Fruit fly (Drosophila melanogaster) whole organism, prepupa: Measurements from ENCODE around the gene slow.
A peak's percentile ranks its signal among the peaks of the same experiment; 100 is the strongest.

Experiments
- Blimp-1 ChIP-seq: fragments of 200-800 bp; sonication (Bioruptor generic); optimal IDR thresholded peaks from 3 replicates; lab custom pipeline; 2017; ENCODE audit warnings: missing biosample characterization, missing genetic modification characterization, mild to moderate bottlenecking, moderate library complexity, missing genetic modification reagents
- CG10631 ChIP-seq: fragments of 200-800 bp; sonication (Bioruptor generic); optimal IDR thresholded peaks from 2 replicates; lab custom pipeline; 2016; ENCODE audit warnings: missing biosample characterization, missing genetic modification characterization
- CG10669 ChIP-seq: fragments of 200-800 bp; sonication (Bioruptor generic); optimal IDR thresholded peaks from 3 replicates; lab custom pipeline; 2018; ENCODE audit warnings: missing biosample characterization, mild to moderate bottlenecking, missing genetic modification characterization, moderate library complexity
- CG11294 ChIP-seq: fragments of 200-800 bp; sonication (Bioruptor generic); IDR thresholded peaks from 2 replicates; pipeline ENCODE4 v1.3.6; 2022; ENCODE audit warnings: missing biosample characterization, missing genetic modification characterization
- CG11762 ChIP-seq: fragments of 200-800 bp; sonication (Bioruptor generic); optimal IDR thresholded peaks from 3 replicates; lab custom pipeline; 2016; ENCODE audit warnings: missing biosample characterization, missing genetic modification characterization; ENCODE audit not compliant: insufficient read depth
- CG11902 ChIP-seq: fragments of 200-800 bp; sonication (Bioruptor generic); optimal IDR thresholded peaks from 3 replicates; lab custom pipeline; 2016; ENCODE audit warnings: missing biosample characterization, missing genetic modification characterization
- CG15336 ChIP-seq: fragments of 200-800 bp; sonication (Bioruptor generic); IDR thresholded peaks from 2 replicates; pipeline ENCODE4 v1.3.6; 2022; ENCODE audit warnings: missing biosample characterization, missing genetic modification characterization
- CG1621 ChIP-seq: fragments of 200-800 bp; sonication (Bioruptor generic); optimal IDR thresholded peaks from 3 replicates; lab custom pipeline; 2018; ENCODE audit warnings: missing biosample characterization, mild to moderate bottlenecking, missing genetic modification characterization
- CG16779 ChIP-seq: fragments of 200-800 bp; sonication (Bioruptor generic); optimal IDR thresholded peaks from 3 replicates; lab custom pipeline; 2017; ENCODE audit warnings: missing biosample characterization, mild to moderate bottlenecking, missing genetic modification characterization
- CG3032 ChIP-seq: fragments of 200-800 bp; optimal IDR thresholded peaks from 2 replicates; lab custom pipeline; 2019; ENCODE audit warnings: missing biosample characterization, mild to moderate bottlenecking, missing genetic modification characterization, moderate library complexity
- CG32006 ChIP-seq: fragments of 200-800 bp; sonication (Bioruptor generic); optimal IDR thresholded peaks from 3 replicates; lab custom pipeline; 2017; ENCODE audit warnings: missing biosample characterization, mild to moderate bottlenecking, missing genetic modification characterization
- CG34406 ChIP-seq: fragments of 200-800 bp; sonication (Bioruptor generic); optimal IDR thresholded peaks from 3 replicates; lab custom pipeline; 2016; ENCODE audit warnings: missing biosample characterization, missing genetic modification characterization
- CG3919 ChIP-seq: fragments of 200-800 bp; sonication (Bioruptor generic); optimal IDR thresholded peaks from 3 replicates; lab custom pipeline; 2016; ENCODE audit warnings: missing biosample characterization, missing genetic modification characterization
- CG4318 ChIP-seq: fragments of 200-800 bp; sonication (Bioruptor generic); optimal IDR thresholded peaks from 3 replicates; lab custom pipeline; 2017; ENCODE audit warnings: missing biosample characterization, mild to moderate bottlenecking, missing genetic modification characterization
- CG6163 ChIP-seq: fragments of 200-800 bp; sonication (Bioruptor generic); IDR thresholded peaks from 3 replicates; pipeline ENCODE4 v1.3.6; 2022; ENCODE audit warnings: missing biosample characterization, missing genetic modification characterization
- CG6854 ChIP-seq: fragments of 200-800 bp; sonication (Bioruptor generic); optimal IDR thresholded peaks from 2 replicates; lab custom pipeline; 2017; ENCODE audit warnings: missing biosample characterization, mild to moderate bottlenecking, missing genetic modification characterization
- CG7368 ChIP-seq: fragments of 200-800 bp; sonication (Bioruptor generic); optimal IDR thresholded peaks from 3 replicates; lab custom pipeline; 2016; ENCODE audit warnings: missing biosample characterization, missing genetic modification characterization
- CG8119 ChIP-seq: fragments of 200-800 bp; sonication (Bioruptor generic); IDR thresholded peaks from 3 replicates; pipeline ENCODE4 v1.3.6; 2022; ENCODE audit warnings: missing biosample characterization, missing genetic modification characterization
- CG9139 ChIP-seq: fragments of 200-800 bp; sonication (Bioruptor generic); optimal IDR thresholded peaks from 3 replicates; lab custom pipeline; 2017; ENCODE audit warnings: missing biosample characterization, mild to moderate bottlenecking, missing genetic modification characterization
- Eip75B ChIP-seq: fragments of 200-800 bp; sonication (Bioruptor generic); optimal IDR thresholded peaks from 3 replicates; lab custom pipeline; 2016; ENCODE audit warnings: missing biosample characterization, missing genetic modification characterization
- Eip78C ChIP-seq: fragments of 200-800 bp; sonication (Bioruptor generic); peaks from one replicate; lab custom pipeline; 2016; ENCODE audit warnings: missing biosample characterization, missing genetic modification characterization
- Eip93F ChIP-seq: fragments of 200-800 bp; sonication (Bioruptor generic); optimal IDR thresholded peaks from 2 replicates; lab custom pipeline; 2016; ENCODE audit warnings: missing biosample characterization, mild to moderate bottlenecking, missing genetic modification characterization
- Ets21C ChIP-seq: fragments of 200-800 bp; sonication (Bioruptor generic); optimal IDR thresholded peaks from 3 replicates; lab custom pipeline; 2016; ENCODE audit warnings: missing biosample characterization, missing genetic modification characterization
- Gug ChIP-seq: fragments of 200-800 bp; sonication (Bioruptor generic); IDR thresholded peaks from 2 replicates; pipeline ENCODE4 v1.3.6; 2022; ENCODE audit warnings: missing biosample characterization, missing genetic modification characterization
- Hr38 ChIP-seq: sonication (Bioruptor generic); optimal IDR thresholded peaks from 2 replicates; lab custom pipeline; 2016; ENCODE audit warnings: missing biosample characterization, missing genetic modification characterization
- Hr39 ChIP-seq: fragments of 200-800 bp; sonication (Bioruptor generic); optimal IDR thresholded peaks from 2 replicates; lab custom pipeline; 2016; ENCODE audit warnings: missing biosample characterization, missing genetic modification characterization
- Hr4 ChIP-seq: fragments of 200-800 bp; sonication (Bioruptor generic); optimal IDR thresholded peaks from 3 replicates; lab custom pipeline; 2016; ENCODE audit warnings: missing biosample characterization, missing genetic modification characterization
- Lpt ChIP-seq: fragments of 200-800 bp; sonication (Bioruptor generic); optimal IDR thresholded peaks from 3 replicates; lab custom pipeline; 2016; ENCODE audit warnings: missing biosample characterization, missing genetic modification characterization
- Met ChIP-seq: fragments of 200-800 bp; sonication (Bioruptor generic); optimal IDR thresholded peaks from 3 replicates; lab custom pipeline; 2016; ENCODE audit warnings: missing biosample characterization, missing genetic modification characterization
- OdsH ChIP-seq: fragments of 200-800 bp; sonication (Bioruptor generic); optimal IDR thresholded peaks from 3 replicates; lab custom pipeline; 2016; ENCODE audit warnings: missing biosample characterization, missing genetic modification characterization
- Smox ChIP-seq: fragments of 200-800 bp; sonication (Bioruptor generic); optimal IDR thresholded peaks from 3 replicates; lab custom pipeline; 2016; ENCODE audit warnings: missing biosample characterization, missing genetic modification characterization
- Sox102F ChIP-seq: fragments of 200-800 bp; sonication (Bioruptor generic); optimal IDR thresholded peaks from 2 replicates; lab custom pipeline; 2016; ENCODE audit warnings: missing biosample characterization, mild to moderate bottlenecking, missing genetic modification characterization
- Sox14 ChIP-seq: fragments of 200-800 bp; sonication (Bioruptor generic); optimal IDR thresholded peaks from 3 replicates; lab custom pipeline; 2016; ENCODE audit warnings: missing biosample characterization, missing genetic modification characterization
- Sox15 ChIP-seq: fragments of 200-800 bp; sonication (Bioruptor generic); optimal IDR thresholded peaks from 3 replicates; lab custom pipeline; 2016; ENCODE audit warnings: missing biosample characterization, missing genetic modification characterization
- achi ChIP-seq: fragments of 200-800 bp; sonication (Bioruptor generic); optimal IDR thresholded peaks from 3 replicates; lab custom pipeline; 2016; ENCODE audit warnings: missing biosample characterization, missing genetic modification characterization
- cyc ChIP-seq: fragments of 200-800 bp; sonication (Bioruptor generic); optimal IDR thresholded peaks from 3 replicates; lab custom pipeline; 2016; ENCODE audit warnings: missing biosample characterization, missing genetic modification characterization
- dac ChIP-seq: fragments of 200-800 bp; sonication (Bioruptor generic); optimal IDR thresholded peaks from 2 replicates; lab custom pipeline; 2017; ENCODE audit warnings: missing biosample characterization, mild to moderate bottlenecking, missing genetic modification characterization
- dsx ChIP-seq: fragments of 200-800 bp; optimal IDR thresholded peaks from 3 replicates; lab custom pipeline; 2019; ENCODE audit warnings: missing biosample characterization, mild to moderate bottlenecking, missing genetic modification characterization, moderate library complexity; ENCODE audit not compliant: poor library complexity, severe bottlenecking
- eg ChIP-seq: fragments of 200-800 bp; sonication (Bioruptor generic); IDR thresholded peaks from 3 replicates; pipeline ENCODE4 v1.3.6; 2022; ENCODE audit warnings: missing biosample characterization, missing genetic modification characterization
- esn ChIP-seq: fragments of 200-800 bp; sonication (Bioruptor generic); optimal IDR thresholded peaks from 2 replicates; lab custom pipeline; 2016; ENCODE audit warnings: missing biosample characterization, mild to moderate bottlenecking, missing genetic modification characterization, moderate library complexity
- fd59A ChIP-seq: fragments of 200-800 bp; sonication (Bioruptor generic); optimal IDR thresholded peaks from 2 replicates; lab custom pipeline; 2017; ENCODE audit warnings: missing biosample characterization, mild to moderate bottlenecking, missing genetic modification characterization, missing genetic modification reagents
- fd85E ChIP-seq: fragments of 200-800 bp; sonication (Bioruptor generic); optimal IDR thresholded peaks from 3 replicates; lab custom pipeline; 2016; ENCODE audit warnings: missing biosample characterization, missing genetic modification characterization
- fkh ChIP-seq: fragments of 200-800 bp; sonication (Bioruptor generic); optimal IDR thresholded peaks from 3 replicates; lab custom pipeline; 2017; ENCODE audit warnings: missing biosample characterization, mild to moderate bottlenecking, missing genetic modification characterization, moderate library complexity
- pdm3 ChIP-seq: fragments of 200-800 bp; sonication (Bioruptor generic); optimal IDR thresholded peaks from 3 replicates; lab custom pipeline; 2016; ENCODE audit warnings: missing biosample characterization, missing genetic modification characterization
- salr ChIP-seq, 2 experiments: fragments of 200-800 bp; sonication (Bioruptor generic); optimal IDR thresholded peaks; 3 replicates each; lab custom pipeline; 2016 to 2018; ENCODE audit warnings: missing biosample characterization in 2 of 2, missing genetic modification characterization in 2 of 2, mild to moderate bottlenecking in 1 of 2
- spab ChIP-seq: fragments of 200-800 bp; sonication (Bioruptor generic); optimal IDR thresholded peaks from 2 replicates; lab custom pipeline; 2017; ENCODE audit warnings: missing biosample characterization, mild to moderate bottlenecking, missing genetic modification characterization, missing genetic modification reagents
- ss ChIP-seq, 2 experiments: fragments of 200-800 bp; sonication (Bioruptor generic); optimal IDR thresholded peaks; 2 replicates in 1 of 2; 3 replicates in 1 of 2; lab custom pipeline; 2017 to 2018; ENCODE audit warnings: mild to moderate bottlenecking in 2 of 2, missing biosample characterization in 2 of 2, missing genetic modification characterization in 2 of 2, moderate library complexity in 1 of 2
- svp ChIP-seq: fragments of 200-800 bp; sonication (Bioruptor generic); peaks from one replicate; lab custom pipeline; 2016; ENCODE audit warnings: missing biosample characterization, missing genetic modification characterization
- topi ChIP-seq: fragments of 200-800 bp; sonication (Bioruptor generic); optimal IDR thresholded peaks from 3 replicates; lab custom pipeline; 2016; ENCODE audit warnings: missing biosample characterization, missing genetic modification characterization

slow gene

dm6 chr3L:4377496-4377895, 6.7 kb upstream of the slow start:
- TF ChIP-seq Sox102F (GFP tag; lab: Kevin White, UChicago) (no peak), Hr38 (GFP tag; lab: Kevin White, UChicago) (no peak), Lpt (GFP tag; lab: Kevin White, UChicago) (no peak), OdsH (GFP tag; lab: Kevin White, UChicago) (no peak), CG4318 (no peak), fkh (GFP tag; lab: Kevin White, UChicago) (no peak), topi (GFP tag; lab: Kevin White, UChicago) (no peak), CG32006 (GFP tag; lab: Kevin White, UChicago) (no peak), CG9139 (GFP tag; lab: Kevin White, UChicago) (no peak), CG1621 (tag; lab: Kevin White, UChicago) (no peak), CG10631 (GFP tag; lab: Kevin White, UChicago) (no peak), Eip93F (GFP tag; lab: Kevin White, UChicago) (no peak), ss (GFP tag; optimal IDR thresholded peaks at IDR 0.05; lab: Kevin White, UChicago) (no peak), Hr39 (GFP tag; lab: Kevin White, UChicago) (no peak), CG8119 (no peak), achi (no peak)

DNA sequence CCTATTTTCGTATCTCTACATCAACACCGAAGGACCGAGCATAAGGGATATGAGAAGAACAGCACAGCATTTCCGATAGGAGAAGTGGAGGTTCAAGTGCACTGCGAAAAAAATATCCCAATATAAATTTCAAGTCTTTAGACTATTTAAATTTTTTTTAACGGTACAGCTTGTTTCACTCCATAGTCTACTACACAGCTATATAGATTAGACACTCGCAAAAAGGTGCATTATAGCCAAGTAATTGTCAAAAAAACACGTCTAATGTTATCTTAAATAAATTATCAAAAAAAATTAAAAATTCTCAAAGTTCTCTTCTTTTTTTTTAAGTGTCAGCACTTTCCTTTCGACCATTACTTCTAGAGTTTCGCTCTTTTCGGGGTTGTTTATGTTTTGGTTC, 5.3 kb upstream of the slow start:
- TF ChIP-seq fkh (GFP tag; lab: Kevin White, UChicago), result no peak
- peak; percentile 4 for TF ChIP-seq CG1621 (tag; lab: Kevin White, UChicago)
- no peak for TF ChIP-seq salr (GFP tag; optimal IDR thresholded peaks at IDR 0.05; lab: Kevin White, UChicago)
- TF ChIP-seq cyc (GFP tag; lab: Kevin White, UChicago), result peak; percentile 25
- TF ChIP-seq pdm3, result peak; percentile 44
- TF ChIP-seq CG34406, result peak; percentile 41
- TF ChIP-seq CG11294 (GFP tag; lab: Robert Waterston, UW), result no peak; the same call in 1 of the 2 replicates
- peak; percentile 31 for TF ChIP-seq Sox14 (GFP tag; lab: Kevin White, UChicago)
- no peak for TF ChIP-seq CG6854 (GFP tag; lab: Kevin White, UChicago)
- TF ChIP-seq esn (GFP tag; lab: Kevin White, UChicago), result no peak
- TF ChIP-seq Eip78C, result peak; percentile 89
- TF ChIP-seq Smox (GFP tag; lab: Kevin White, UChicago), result peak; percentile 42
- TF ChIP-seq Sox15 (GFP tag; lab: Kevin White, UChicago), result no peak
- TF ChIP-seq dsx, result peak; percentile 31
- TF ChIP-seq eg, result peak; percentile 24; the same call in 1 of the 3 replicates
- TF ChIP-seq CG3032 (tag; lab: Kevin White, UChicago), result peak; percentile 41
- TF ChIP-seq CG8119, result peak; percentile 37; the same call in 1 of the 3 replicates
- peak; percentile 69 for TF ChIP-seq svp (GFP tag; lab: Kevin White, UChicago)
- no peak for TF ChIP-seq CG9139 (GFP tag; lab: Kevin White, UChicago)
- TF ChIP-seq CG7368 (GFP tag; lab: Kevin White, UChicago), result no peak
- no peak for TF ChIP-seq Gug (GFP tag; lab: Robert Waterston, UW)
- peak; percentile 40; the same call in 1 of the 2 replicates for TF ChIP-seq CG15336 (GFP tag; lab: Robert Waterston, UW)
- TF ChIP-seq CG10669 (GFP tag; lab: Kevin White, UChicago), result peak; percentile 36
- peak; percentile 18 for TF ChIP-seq CG11762 (GFP tag; lab: Kevin White, UChicago)
- TF ChIP-seq CG10631 (GFP tag; lab: Kevin White, UChicago), result peak; percentile 13
- no peak for TF ChIP-seq Ets21C (GFP tag; lab: Kevin White, UChicago)
- TF ChIP-seq dac (GFP tag; lab: Kevin White, UChicago), result no peak
- TF ChIP-seq achi, result peak; percentile 61
- TF ChIP-seq Hr38 (GFP tag; lab: Kevin White, UChicago), result no peak
- TF ChIP-seq CG6163 (GFP tag; lab: Robert Waterston, UW), result no peak
- TF ChIP-seq CG11902 (GFP tag; lab: Kevin White, UChicago), result no peak
- peak; percentile 46 for TF ChIP-seq topi (GFP tag; lab: Kevin White, UChicago)
- peak; percentile 62 for TF ChIP-seq Met
- no peak for TF ChIP-seq Blimp-1 (GFP tag; lab: Kevin White, UChicago)
- TF ChIP-seq fd85E (GFP tag; lab: Kevin White, UChicago), result no peak
- TF ChIP-seq CG16779 (tag; lab: Kevin White, UChicago), result no peak
- no peak for TF ChIP-seq Eip93F (GFP tag; lab: Kevin White, UChicago)
- peak; percentile 62 for TF ChIP-seq CG32006 (GFP tag; lab: Kevin White, UChicago)
- TF ChIP-seq spab (GFP tag; lab: Kevin White, UChicago), result peak; percentile 35
- TF ChIP-seq Hr4 (GFP tag; lab: Kevin White, UChicago), result peak; percentile 47
- peak; percentile 43 for TF ChIP-seq CG3919 (GFP tag; lab: Kevin White, UChicago)
- peak; percentile 32 for TF ChIP-seq Eip75B (GFP tag; lab: Kevin White, UChicago)
- peak; percentile 47 for TF ChIP-seq fd59A (GFP tag; lab: Kevin White, UChicago)
